Fruit fly (Drosophila melanogaster) whole organism, embryonic: ENCODE measurements around the gene CG10365.

Experiments used
- Aef1 ChIP-seq: fragments of 200-800 bp; sonication (Bioruptor generic); IDR thresholded peaks from 3 replicates; pipeline ENCODE4 v1.3.6; 2022; ENCODE audit warnings: missing biosample characterization, missing genetic modification characterization
- B-H2 ChIP-seq: fragments of 200-800 bp; sonication (Bioruptor generic); optimal IDR thresholded peaks from 2 replicates; lab custom pipeline; 2018; ENCODE audit warnings: missing biosample characterization, mild to moderate bottlenecking, missing genetic modification characterization
- BtbVII ChIP-seq: fragments of 200-800 bp; sonication (Bioruptor generic); optimal IDR thresholded peaks from 3 replicates; lab custom pipeline; 2017; ENCODE audit warnings: missing biosample characterization, mild to moderate bottlenecking, missing genetic modification characterization
- CG10543 ChIP-seq: fragments of 200-800 bp; sonication (Bioruptor generic); optimal IDR thresholded peaks from 3 replicates; lab custom pipeline; 2017; ENCODE audit warnings: missing biosample characterization, mild to moderate bottlenecking, missing genetic modification characterization, moderate library complexity
- CG11456 ChIP-seq: fragments of 200-800 bp; sonication (Bioruptor generic); IDR thresholded peaks from 3 replicates; pipeline ENCODE4 v1.3.6; 2022; ENCODE audit warnings: missing biosample characterization, missing genetic modification characterization
- CG11560 ChIP-seq: fragments of 200-800 bp; sonication (Bioruptor generic); IDR thresholded peaks from 3 replicates; pipeline ENCODE4 v1.3.6; 2022; ENCODE audit warnings: missing biosample characterization, missing genetic modification characterization
- CG12236 ChIP-seq: fragments of 200-800 bp; sonication (Bioruptor generic); optimal IDR thresholded peaks from 2 replicates; lab custom pipeline; 2016; ENCODE audit warnings: missing biosample characterization, missing genetic modification characterization
- CG12744 ChIP-seq: fragments of 200-800 bp; sonication (Bioruptor generic); optimal IDR thresholded peaks from 2 replicates; lab custom pipeline; 2016; ENCODE audit warnings: missing biosample characterization, missing genetic modification characterization
- CG12769 ChIP-seq: fragments of 200-800 bp; sonication (Bioruptor generic); optimal IDR thresholded peaks from 2 replicates; lab custom pipeline; 2019; ENCODE audit warnings: missing biosample characterization, mild to moderate bottlenecking, missing genetic modification characterization, moderate library complexity
- CG13894 ChIP-seq: fragments of 200-800 bp; sonication (Bioruptor generic); optimal IDR thresholded peaks from 3 replicates; lab custom pipeline; 2018; ENCODE audit warnings: missing biosample characterization, mild to moderate bottlenecking, missing genetic modification characterization, moderate library complexity
- CG1602 ChIP-seq: fragments of 200-800 bp; sonication (Bioruptor generic); optimal IDR thresholded peaks from 3 replicates; lab custom pipeline; 2016; ENCODE audit warnings: missing biosample characterization, missing genetic modification characterization
- CG17186 ChIP-seq: fragments of 200-800 bp; sonication (Bioruptor generic); optimal IDR thresholded peaks from 3 replicates; lab custom pipeline; 2017; ENCODE audit warnings: missing biosample characterization, missing genetic modification reagents, missing genetic modification characterization
- CG17328 ChIP-seq: fragments of 200-800 bp; sonication (Bioruptor generic); IDR thresholded peaks from 2 replicates; pipeline ENCODE4 v1.3.6; 2022; ENCODE audit warnings: missing biosample characterization, missing genetic modification characterization
- CG17802 ChIP-seq: fragments of 200-800 bp; sonication (Bioruptor generic); optimal IDR thresholded peaks from 2 replicates; lab custom pipeline; 2018; ENCODE audit warnings: missing biosample characterization, mild to moderate bottlenecking, missing genetic modification characterization, moderate library complexity
- CG18619 ChIP-seq: fragments of 200-800 bp; sonication (Bioruptor generic); optimal IDR thresholded peaks from 3 replicates; lab custom pipeline; 2017; ENCODE audit warnings: missing biosample characterization, mild to moderate bottlenecking, missing genetic modification characterization
- CG2199 ChIP-seq: fragments of 200-800 bp; sonication (Bioruptor generic); IDR thresholded peaks from 3 replicates; pipeline ENCODE4 v1.3.6; 2022; ENCODE audit warnings: missing biosample characterization, missing genetic modification characterization
- CG2875 ChIP-seq: fragments of 200-800 bp; sonication (Bioruptor generic); optimal IDR thresholded peaks from 2 replicates; lab custom pipeline; 2017; ENCODE audit warnings: missing biosample characterization, mild to moderate bottlenecking, missing genetic modification characterization, missing genetic modification reagents
- CG30431 ChIP-seq: fragments of 200-800 bp; sonication (Bioruptor generic); optimal IDR thresholded peaks from 2 replicates; lab custom pipeline; 2017; ENCODE audit warnings: missing biosample characterization, missing genetic modification characterization
- CG3065 ChIP-seq: fragments of 200-800 bp; sonication (Bioruptor generic); optimal IDR thresholded peaks from 2 replicates; lab custom pipeline; 2016; ENCODE audit warnings: missing biosample characterization, missing genetic modification characterization
- CG3163 ChIP-seq: fragments of 200-800 bp; sonication (Bioruptor generic); optimal IDR thresholded peaks from 3 replicates; lab custom pipeline; 2016; ENCODE audit warnings: missing biosample characterization, missing genetic modification characterization
- CG3838 ChIP-seq: fragments of 200-800 bp; sonication (Bioruptor generic); optimal IDR thresholded peaks from 3 replicates; lab custom pipeline; 2016; ENCODE audit warnings: missing biosample characterization, missing genetic modification characterization
- CG6254 ChIP-seq: fragments of 200-800 bp; sonication (Bioruptor generic); optimal IDR thresholded peaks from 3 replicates; lab custom pipeline; 2017; ENCODE audit warnings: mild to moderate bottlenecking, missing biosample characterization, missing genetic modification reagents, missing genetic modification characterization
- CG7928 ChIP-seq: fragments of 200-800 bp; sonication (Bioruptor generic); optimal IDR thresholded peaks from 2 replicates; lab custom pipeline; 2017; ENCODE audit warnings: missing biosample characterization, mild to moderate bottlenecking, missing genetic modification characterization
- CG8281 ChIP-seq: fragments of 200-800 bp; sonication (Bioruptor generic); optimal IDR thresholded peaks from 2 replicates; lab custom pipeline; 2018; ENCODE audit warnings: missing biosample characterization, mild to moderate bottlenecking, missing genetic modification characterization, moderate library complexity
- CG8388 ChIP-seq: fragments of 200-800 bp; sonication (Bioruptor generic); optimal IDR thresholded peaks from 2 replicates; lab custom pipeline; 2019; ENCODE audit warnings: missing biosample characterization, mild to moderate bottlenecking, missing genetic modification characterization, moderate library complexity
- CG9817 ChIP-seq: fragments of 200-800 bp; sonication (Bioruptor generic); optimal IDR thresholded peaks from 2 replicates; lab custom pipeline; 2018; ENCODE audit warnings: missing biosample characterization, mild to moderate bottlenecking, missing genetic modification characterization, moderate library complexity
- CG9932 ChIP-seq: fragments of 200-800 bp; sonication (Bioruptor generic); IDR thresholded peaks from 2 replicates; pipeline ENCODE4 v1.3.6; 2022; ENCODE audit warnings: missing biosample characterization, missing genetic modification characterization
- Dbx ChIP-seq: fragments of 200-800 bp; sonication (Bioruptor generic); IDR thresholded peaks from 3 replicates; pipeline ENCODE4 v1.3.6; 2022; ENCODE audit warnings: missing biosample characterization, missing genetic modification characterization
- E2f2 ChIP-seq: fragments of 200-800 bp; sonication (Bioruptor generic); IDR thresholded peaks from 2 replicates; pipeline ENCODE4 v1.3.6; 2022; ENCODE audit warnings: missing biosample characterization, missing genetic modification characterization
- Hr78 ChIP-seq, 2 experiments: fragments of 200-800 bp in 1 of 2; fragments of >200 bp in 1 of 2; sonication (Bioruptor generic) in 1 of 2; optimal IDR thresholded peaks; 2 replicates each; lab custom pipeline; 2017 to 2019; ENCODE audit warnings: missing biosample characterization in 2 of 2, missing genetic modification characterization in 2 of 2, mild to moderate bottlenecking in 1 of 2, moderate library complexity in 1 of 2
- Jarid2 ChIP-seq: fragments of 200-800 bp; sonication (Bioruptor generic); optimal IDR thresholded peaks from 3 replicates; lab custom pipeline; 2017; ENCODE audit warnings: mild to moderate bottlenecking, missing biosample characterization, missing genetic modification reagents, missing genetic modification characterization
- Kr ChIP-seq: fragments of 200-800 bp; sonication (Bioruptor generic); optimal IDR thresholded peaks from 2 replicates; lab custom pipeline; 2017; ENCODE audit warnings: missing biosample characterization, mild to moderate bottlenecking, missing genetic modification characterization
- Max ChIP-seq: fragments of 200-800 bp; sonication (Bioruptor generic); optimal IDR thresholded peaks from 2 replicates; lab custom pipeline; 2016; ENCODE audit warnings: missing biosample characterization, mild to moderate bottlenecking, missing genetic modification characterization
- Neu2 ChIP-seq: fragments of 200-800 bp; sonication (Bioruptor generic); optimal IDR thresholded peaks from 3 replicates; lab custom pipeline; 2016; ENCODE audit warnings: missing biosample characterization, missing genetic modification characterization, borderline replicate concordance
- Nf-YA ChIP-seq: fragments of 200-800 bp; sonication (Bioruptor generic); IDR thresholded peaks from 2 replicates; pipeline ENCODE4 v1.3.6; 2022; ENCODE audit warnings: missing biosample characterization, missing genetic modification characterization
- Oaz ChIP-seq: fragments of 200-800 bp; sonication (Bioruptor generic); IDR thresholded peaks from 2 replicates; pipeline ENCODE4 v1.3.6; 2022; ENCODE audit warnings: missing biosample characterization, missing genetic modification characterization
- bbx ChIP-seq: fragments of 200-800 bp; sonication (Bioruptor generic); IDR thresholded peaks from 2 replicates; pipeline ENCODE4 v1.3.6; 2022; ENCODE audit warnings: missing biosample characterization, missing genetic modification characterization; ENCODE audit not compliant: partially characterized antibody
- bsh ChIP-seq, 2 experiments: fragments of 200-800 bp; sonication (Bioruptor generic); optimal IDR thresholded peaks; 2 replicates each; lab custom pipeline; 2017 to 2018; ENCODE audit warnings: mild to moderate bottlenecking in 2 of 2, missing biosample characterization in 2 of 2, missing genetic modification characterization in 2 of 2, moderate library complexity in 1 of 2
- cg ChIP-seq: fragments of 200-800 bp; sonication (Bioruptor generic); optimal IDR thresholded peaks from 3 replicates; lab custom pipeline; 2019; ENCODE audit warnings: missing biosample characterization, mild to moderate bottlenecking, missing genetic modification characterization, moderate library complexity
- crc ChIP-seq: fragments of 200-800 bp; sonication (Bioruptor generic); optimal IDR thresholded peaks from 2 replicates; lab custom pipeline; 2016; ENCODE audit warnings: missing biosample characterization, missing genetic modification characterization
- dmrt99B ChIP-seq: fragments of 200-800 bp; sonication (Bioruptor generic); optimal IDR thresholded peaks from 2 replicates; lab custom pipeline; 2018; ENCODE audit warnings: missing biosample characterization, mild to moderate bottlenecking, missing genetic modification characterization, moderate library complexity
- emc ChIP-seq: fragments of 200-800 bp; sonication (Bioruptor generic); optimal IDR thresholded peaks from 2 replicates; lab custom pipeline; 2016; ENCODE audit warnings: missing biosample characterization, missing genetic modification characterization
- knrl ChIP-seq: fragments of 200-800 bp; sonication (Bioruptor generic); IDR thresholded peaks from 3 replicates; pipeline ENCODE4 v1.3.6; 2022; ENCODE audit warnings: missing biosample characterization, missing genetic modification characterization; ENCODE audit not compliant: partially characterized antibody
- lmd ChIP-seq: fragments of 200-800 bp; sonication (Bioruptor generic); IDR thresholded peaks from 2 replicates; pipeline ENCODE4 v1.3.6; 2022; ENCODE audit warnings: missing biosample characterization, missing genetic modification characterization
- lov ChIP-seq, 2 experiments: fragments of 200-800 bp in 1 of 2; fragments of >200 bp in 1 of 2; sonication (Bioruptor generic) in 1 of 2; IDR thresholded peaks in 1 of 2; optimal IDR thresholded peaks in 1 of 2; 2 replicates in 1 of 2; 3 replicates in 1 of 2; pipeline versions ENCODE4 v1.3.6 to Lab custom; 2017 to 2022; ENCODE audit warnings: missing biosample characterization in 1 of 2, missing genetic modification characterization in 1 of 2
- pzg ChIP-seq: fragments of 200-800 bp; sonication (Bioruptor generic); optimal IDR thresholded peaks from 3 replicates; lab custom pipeline; 2018; ENCODE audit warnings: missing biosample characterization, mild to moderate bottlenecking, missing genetic modification characterization, moderate library complexity
- sob ChIP-seq: fragments of 200-800 bp; sonication (Bioruptor generic); IDR thresholded peaks from 2 replicates; pipeline ENCODE4 v1.3.6; 2022; ENCODE audit warnings: missing biosample characterization, missing genetic modification characterization
- stc ChIP-seq: fragments of 200-800 bp; sonication (Bioruptor generic); IDR thresholded peaks from 2 replicates; pipeline ENCODE4 v1.3.6; 2022; ENCODE audit warnings: missing biosample characterization, missing genetic modification characterization
- tna ChIP-seq: fragments of 200-800 bp; sonication (Bioruptor generic); IDR thresholded peaks from 2 replicates; pipeline ENCODE4 v1.3.6; 2022; ENCODE audit warnings: missing biosample characterization, missing genetic modification characterization; ENCODE audit not compliant: partially characterized antibody
- zen ChIP-seq: fragments of 200-800 bp; sonication (Bioruptor generic); optimal IDR thresholded peaks from 3 replicates; lab custom pipeline; 2018; ENCODE audit warnings: missing biosample characterization, mild to moderate bottlenecking, missing genetic modification characterization, moderate library complexity

CG10365 gene

dm6 chr3R:23772808-23773207, 49.7 kb downstream of the CG10365 start, which contains the start of gene tst (continued):
- no peak for TF ChIP-seq bbx (GFP tag; lab: Robert Waterston, UW)
- TF ChIP-seq CG8281 (tag; lab: Kevin White, UChicago) = peak; percentile 68
- no peak for TF ChIP-seq CG12744 (GFP tag; lab: Kevin White, UChicago)
- TF ChIP-seq sob (GFP tag; lab: Robert Waterston, UW) = peak; percentile 99
- TF ChIP-seq Jarid2 (GFP tag; lab: Kevin White, UChicago) = peak; percentile 31
- no peak for TF ChIP-seq tna (GFP tag; lab: Robert Waterston, UW)
- TF ChIP-seq CG18619 (GFP tag; lab: Kevin White, UChicago) = peak; percentile 78
- TF ChIP-seq lmd = peak; percentile 97
- TF ChIP-seq CG12236 (GFP tag; lab: Kevin White, UChicago) = no peak
- peak; percentile 96 for TF ChIP-seq Dbx (GFP tag; lab: Robert Waterston, UW)
- peak; percentile 94 for TF ChIP-seq CG2199
- no peak for TF ChIP-seq cg (GFP tag; lab: Kevin White, UChicago)
- TF ChIP-seq CG12769 = no peak
- peak; percentile 21 for TF ChIP-seq pzg (GFP tag; lab: Kevin White, UChicago)
- TF ChIP-seq CG2875 (GFP tag; lab: Kevin White, UChicago) = peak; percentile 66
- peak; percentile 87 for TF ChIP-seq CG30431 (GFP tag; lab: Kevin White, UChicago)
- peak; percentile 89 for TF ChIP-seq CG8388 (GFP tag; lab: Kevin White, UChicago)
- no peak for TF ChIP-seq CG17186 (GFP tag; lab: Kevin White, UChicago)
- TF ChIP-seq CG3838 (GFP tag; lab: Kevin White, UChicago) = no peak
- peak; percentile 98 for TF ChIP-seq CG9932 (GFP tag; lab: Robert Waterston, UW)
- TF ChIP-seq CG17328 (GFP tag; lab: Robert Waterston, UW) = peak; percentile 94
- no peak for TF ChIP-seq CG13894
- peak; percentile 78 for TF ChIP-seq BtbVII (GFP tag; lab: Kevin White, UChicago)
- peak; percentile 75 for TF ChIP-seq CG6254
- TF ChIP-seq emc (GFP tag; lab: Kevin White, UChicago) = peak; percentile 3
- peak; percentile 82 for TF ChIP-seq Max (GFP tag; lab: Kevin White, UChicago)
- TF ChIP-seq Nf-YA (GFP tag; lab: Robert Waterston, UW) = peak; percentile 90
- TF ChIP-seq B-H2 (GFP tag; lab: Kevin White, UChicago) = no peak
- TF ChIP-seq Kr (GFP tag; lab: Kevin White, UChicago) = no peak
- peak; percentile 90 for TF ChIP-seq zen (tag; lab: Kevin White, UChicago)
- peak; percentile 62 for TF ChIP-seq CG7928 (GFP tag; lab: Kevin White, UChicago)
- TF ChIP-seq stc = peak; percentile 95
- peak; percentile 83 for TF ChIP-seq CG3065 (GFP tag; lab: Kevin White, UChicago)
- peak; percentile 92 for TF ChIP-seq CG1602 (GFP tag; lab: Kevin White, UChicago)
- TF ChIP-seq bsh (GFP tag; optimal IDR thresholded peaks at IDR 0.05; lab: Kevin White, UChicago) = peak; percentile 44 to 93
- no peak for TF ChIP-seq CG3163 (GFP tag; lab: Kevin White, UChicago)
- no peak for TF ChIP-seq crc
- TF ChIP-seq CG9817 (tag; lab: Kevin White, UChicago) = peak; percentile 90
- TF ChIP-seq E2f2 = peak; percentile 76
- peak; percentile 90 for TF ChIP-seq dmrt99B
- no peak for TF ChIP-seq lov (optimal IDR thresholded peaks at IDR 0.05; lab: Kevin White, UChicago)
- peak; percentile 93 for TF ChIP-seq lov (GFP tag; IDR thresholded peaks at IDR 0.05; lab: Robert Waterston, UW)
- TF ChIP-seq CG17802 = peak; percentile 72
- peak; percentile 97 for TF ChIP-seq CG11456 (GFP tag; lab: Robert Waterston, UW)
- TF ChIP-seq CG10543 (GFP tag; lab: Kevin White, UChicago) = peak; percentile 53
- no peak for TF ChIP-seq Neu2 (GFP tag; lab: Kevin White, UChicago)
- peak; percentile 87 for TF ChIP-seq Oaz (GFP tag; lab: Robert Waterston, UW)
- TF ChIP-seq Aef1 (GFP tag; lab: Robert Waterston, UW) = peak; percentile 97
- TF ChIP-seq knrl (GFP tag; lab: Robert Waterston, UW) = peak; percentile 63; the same call in 1 of the 3 replicates
- peak; percentile 91 for TF ChIP-seq CG11560 (tag; lab: Robert Waterston, UW)
- no peak for TF ChIP-seq Hr78 (GFP tag; optimal IDR thresholded peaks at IDR 0.05; lab: Kevin White, UChicago)
